Fruit fly (Drosophila melanogaster) whole organism, embryonic: Measurements from ENCODE around the gene IRSp53.

ENCODE experiments used
- Asciz ChIP-seq: fragments of 200-800 bp; sonication (Bioruptor generic); optimal IDR thresholded peaks from 2 replicates; lab custom pipeline; 2017; ENCODE audit warnings: missing biosample characterization, mild to moderate bottlenecking, missing genetic modification characterization, missing genetic modification reagents
- Atf3 ChIP-seq: fragments of 200-800 bp; sonication (Bioruptor generic); optimal IDR thresholded peaks from 3 replicates; lab custom pipeline; 2016; ENCODE audit warnings: missing biosample characterization, missing genetic modification characterization
- Blimp-1 ChIP-seq: fragments of 200-800 bp; sonication (Bioruptor generic); optimal IDR thresholded peaks from 3 replicates; lab custom pipeline; 2018; ENCODE audit warnings: missing biosample characterization, missing genetic modification characterization, mild to moderate bottlenecking, moderate library complexity, missing genetic modification reagents
- BtbVII ChIP-seq: fragments of 200-800 bp; sonication (Bioruptor generic); optimal IDR thresholded peaks from 3 replicates; lab custom pipeline; 2017; ENCODE audit warnings: missing biosample characterization, mild to moderate bottlenecking, missing genetic modification characterization
- CG10366 ChIP-seq: fragments of 200-800 bp; sonication (Bioruptor generic); IDR thresholded peaks from 2 replicates; pipeline ENCODE4 v1.3.6; 2022; ENCODE audit warnings: missing biosample characterization, missing genetic modification characterization
- CG10654 ChIP-seq: fragments of 200-800 bp; sonication (Bioruptor generic); optimal IDR thresholded peaks from 2 replicates; lab custom pipeline; 2016; ENCODE audit warnings: missing biosample characterization, missing genetic modification characterization
- CG11085 ChIP-seq: fragments of 200-800 bp; sonication (Bioruptor generic); IDR thresholded peaks from 2 replicates; pipeline ENCODE4 v1.3.6; 2022; ENCODE audit warnings: missing biosample characterization, missing genetic modification characterization
- CG11560 ChIP-seq: fragments of 200-800 bp; sonication (Bioruptor generic); IDR thresholded peaks from 3 replicates; pipeline ENCODE4 v1.3.6; 2022; ENCODE audit warnings: missing biosample characterization, missing genetic modification characterization
- CG12071 ChIP-seq: fragments of 200-800 bp; sonication (Bioruptor generic); optimal IDR thresholded peaks from 3 replicates; lab custom pipeline; 2018; ENCODE audit warnings: missing biosample characterization, mild to moderate bottlenecking, missing genetic modification characterization
- CG12236 ChIP-seq: fragments of 200-800 bp; sonication (Bioruptor generic); optimal IDR thresholded peaks from 2 replicates; lab custom pipeline; 2016; ENCODE audit warnings: missing biosample characterization, missing genetic modification characterization
- CG12299 ChIP-seq: fragments of 200-800 bp; sonication (Bioruptor generic); optimal IDR thresholded peaks from 2 replicates; lab custom pipeline; 2018; ENCODE audit warnings: missing biosample characterization, mild to moderate bottlenecking, missing genetic modification characterization
- CG13624 ChIP-seq: fragments of 200-800 bp; sonication (Bioruptor generic); optimal IDR thresholded peaks from 2 replicates; lab custom pipeline; 2016; ENCODE audit warnings: missing biosample characterization, missing genetic modification characterization
- CG16815 ChIP-seq: fragments of 200-800 bp; sonication (Bioruptor generic); optimal IDR thresholded peaks from 3 replicates; lab custom pipeline; 2017; ENCODE audit warnings: missing biosample characterization, mild to moderate bottlenecking, missing genetic modification characterization
- CG17328 ChIP-seq: fragments of 200-800 bp; sonication (Bioruptor generic); IDR thresholded peaks from 2 replicates; pipeline ENCODE4 v1.3.6; 2022; ENCODE audit warnings: missing biosample characterization, missing genetic modification characterization
- CG18619 ChIP-seq: fragments of 200-800 bp; sonication (Bioruptor generic); optimal IDR thresholded peaks from 3 replicates; lab custom pipeline; 2017; ENCODE audit warnings: missing biosample characterization, mild to moderate bottlenecking, missing genetic modification characterization
- CG2120 ChIP-seq: fragments of 200-800 bp; sonication (Bioruptor generic); optimal IDR thresholded peaks from 3 replicates; lab custom pipeline; 2016; ENCODE audit warnings: missing biosample characterization, missing genetic modification characterization
- CG31441 ChIP-seq: fragments of 200-800 bp; sonication (Bioruptor generic); IDR thresholded peaks from 2 replicates; pipeline ENCODE4 v1.3.6; 2022; ENCODE audit warnings: missing biosample characterization, missing genetic modification characterization
- CG32532 ChIP-seq: fragments of 200-800 bp; sonication (Bioruptor generic); IDR thresholded peaks from 2 replicates; pipeline ENCODE4 v1.3.6; 2022; ENCODE audit warnings: missing biosample characterization, missing genetic modification characterization
- CG3281 ChIP-seq: fragments of 200-800 bp; sonication (Bioruptor generic); optimal IDR thresholded peaks from 3 replicates; lab custom pipeline; 2017; ENCODE audit warnings: missing biosample characterization, mild to moderate bottlenecking, missing genetic modification characterization
- CG5953 ChIP-seq: fragments of 200-800 bp; sonication (Bioruptor generic); IDR thresholded peaks from 2 replicates; pipeline ENCODE4 v1.3.6; 2022; ENCODE audit warnings: missing biosample characterization, missing genetic modification characterization
- CG7372 ChIP-seq: fragments of 200-800 bp; sonication (Bioruptor generic); IDR thresholded peaks from 2 replicates; pipeline ENCODE4 v1.3.6; 2022; ENCODE audit warnings: missing biosample characterization, missing genetic modification characterization
- CG8765 ChIP-seq: fragments of 200-800 bp; sonication (Bioruptor generic); IDR thresholded peaks from 2 replicates; pipeline ENCODE4 v1.3.6; 2022; ENCODE audit warnings: missing biosample characterization, missing genetic modification characterization
- CG9215 ChIP-seq: fragments of 200-800 bp; sonication (Bioruptor generic); IDR thresholded peaks from 2 replicates; pipeline ENCODE4 v1.3.6; 2022; ENCODE audit warnings: missing biosample characterization, missing genetic modification characterization
- CG9437 ChIP-seq: fragments of 200-800 bp; sonication (Bioruptor generic); optimal IDR thresholded peaks from 2 replicates; lab custom pipeline; 2018; ENCODE audit warnings: missing biosample characterization, mild to moderate bottlenecking, missing genetic modification characterization
- D ChIP-seq, 2 experiments: fragments of 200-800 bp in 1 of 2; fragments of >200 bp in 1 of 2; sonication (Bioruptor generic) in 1 of 2; optimal IDR thresholded peaks; 2 replicates in 1 of 2; 3 replicates in 1 of 2; lab custom pipeline; 2017; ENCODE audit warnings: mild to moderate bottlenecking in 1 of 2, missing biosample characterization in 1 of 2, missing genetic modification characterization in 1 of 2, missing genetic modification reagents in 1 of 2
- Dip2 ChIP-seq: fragments of 200-800 bp; sonication (Bioruptor generic); IDR thresholded peaks from 2 replicates; pipeline ENCODE4 v1.3.6; 2022; ENCODE audit warnings: missing biosample characterization, missing genetic modification characterization
- Dll ChIP-seq: fragments of 200-800 bp; sonication (Bioruptor generic); IDR thresholded peaks from 4 replicates; pipeline ENCODE4 v1.3.6; 2022; ENCODE audit warnings: missing biosample characterization, missing genetic modification characterization; ENCODE audit not compliant: partially characterized antibody
- E2f2 ChIP-seq: fragments of 200-800 bp; sonication (Bioruptor generic); IDR thresholded peaks from 2 replicates; pipeline ENCODE4 v1.3.6; 2022; ENCODE audit warnings: missing biosample characterization, missing genetic modification characterization
- MESR4 ChIP-seq: fragments of 200-800 bp; sonication (Bioruptor generic); optimal IDR thresholded peaks from 2 replicates; lab custom pipeline; 2018; ENCODE audit warnings: missing biosample characterization, mild to moderate bottlenecking, missing genetic modification characterization, moderate library complexity
- Mes4 ChIP-seq: fragments of 200-800 bp; sonication (Bioruptor generic); optimal IDR thresholded peaks from 2 replicates; lab custom pipeline; 2016; ENCODE audit warnings: missing biosample characterization, missing genetic modification characterization
- Mrtf ChIP-seq: fragments of 200-800 bp; sonication (Bioruptor generic); IDR thresholded peaks from 3 replicates; pipeline ENCODE4 v1.3.6; 2022; ENCODE audit warnings: missing biosample characterization, missing genetic modification characterization
- NfI ChIP-seq: fragments of 200-800 bp; sonication (Bioruptor generic); optimal IDR thresholded peaks from 3 replicates; lab custom pipeline; 2018; ENCODE audit warnings: missing biosample characterization, mild to moderate bottlenecking, missing genetic modification characterization, moderate library complexity
- PHDP ChIP-seq: fragments of 200-800 bp; sonication (Bioruptor generic); optimal IDR thresholded peaks from 3 replicates; lab custom pipeline; 2018; ENCODE audit warnings: missing biosample characterization, mild to moderate bottlenecking, missing genetic modification characterization, moderate library complexity
- Poxn ChIP-seq: fragments of 200-800 bp; sonication (Bioruptor generic); IDR thresholded peaks from 2 replicates; pipeline ENCODE4 v1.3.6; 2022; ENCODE audit warnings: missing biosample characterization, missing genetic modification characterization
- Rfx ChIP-seq: fragments of 200-800 bp; sonication (Bioruptor generic); IDR thresholded peaks from 2 replicates; pipeline ENCODE4 v1.3.6; 2022; ENCODE audit warnings: missing biosample characterization, missing genetic modification characterization
- Sry-β ChIP-seq: fragments of 200-800 bp; sonication (Bioruptor generic); optimal IDR thresholded peaks from 2 replicates; lab custom pipeline; 2018; ENCODE audit warnings: missing biosample characterization, mild to moderate bottlenecking, missing genetic modification characterization, moderate library complexity
- Xbp1 ChIP-seq: fragments of 200-800 bp; sonication (Bioruptor generic); optimal IDR thresholded peaks from 3 replicates; lab custom pipeline; 2016; ENCODE audit warnings: missing biosample characterization, mild to moderate bottlenecking, missing genetic modification characterization
- ap ChIP-seq: fragments of 200-800 bp; sonication (Bioruptor generic); IDR thresholded peaks from 2 replicates; pipeline ENCODE4 v1.3.6; 2022; ENCODE audit warnings: missing biosample characterization, missing genetic modification characterization
- bab2 ChIP-seq: fragments of 200-800 bp; sonication (Bioruptor generic); optimal IDR thresholded peaks from 2 replicates; lab custom pipeline; 2016; ENCODE audit warnings: missing biosample characterization, missing genetic modification characterization
- btn ChIP-seq: fragments of 200-800 bp; sonication (Bioruptor generic); optimal IDR thresholded peaks from 2 replicates; lab custom pipeline; 2016; ENCODE audit warnings: missing biosample characterization, missing genetic modification characterization
- cad ChIP-seq: fragments of >200 bp; optimal IDR thresholded peaks from 2 replicates; lab custom pipeline; 2017; ENCODE audit warnings: missing biosample characterization, missing genetic modification characterization
- chinmo ChIP-seq: fragments of 200-800 bp; sonication (Bioruptor generic); IDR thresholded peaks from 4 replicates; pipeline ENCODE4 v1.3.6; 2022; ENCODE audit warnings: missing biosample characterization, missing genetic modification characterization; ENCODE audit not compliant: partially characterized antibody
- gsb-n ChIP-seq: fragments of 200-800 bp; sonication (Bioruptor generic); optimal IDR thresholded peaks from 3 replicates; lab custom pipeline; 2018; ENCODE audit warnings: missing biosample characterization, mild to moderate bottlenecking, missing genetic modification characterization
- lilli ChIP-seq: fragments of 200-800 bp; sonication (Bioruptor generic); optimal IDR thresholded peaks from 3 replicates; lab custom pipeline; 2016; ENCODE audit warnings: missing biosample characterization, missing genetic modification characterization
- lmd ChIP-seq: fragments of 200-800 bp; sonication (Bioruptor generic); IDR thresholded peaks from 2 replicates; pipeline ENCODE4 v1.3.6; 2022; ENCODE audit warnings: missing biosample characterization, missing genetic modification characterization
- nom ChIP-seq: fragments of 200-800 bp; sonication (Bioruptor generic); optimal IDR thresholded peaks from 2 replicates; lab custom pipeline; 2017; ENCODE audit warnings: missing biosample characterization, missing genetic modification characterization, mild to moderate bottlenecking, moderate library complexity, missing genetic modification reagents
- odd ChIP-seq: fragments of 200-800 bp; sonication (Bioruptor generic); optimal IDR thresholded peaks from 2 replicates; lab custom pipeline; 2017; ENCODE audit warnings: missing biosample characterization, mild to moderate bottlenecking, missing genetic modification characterization
- pzg ChIP-seq: fragments of 200-800 bp; sonication (Bioruptor generic); optimal IDR thresholded peaks from 3 replicates; lab custom pipeline; 2018; ENCODE audit warnings: missing biosample characterization, mild to moderate bottlenecking, missing genetic modification characterization, moderate library complexity
- sr ChIP-seq: fragments of 200-800 bp; sonication (Bioruptor generic); IDR thresholded peaks from 3 replicates; pipeline ENCODE4 v1.3.6; 2022; ENCODE audit warnings: missing biosample characterization, missing genetic modification characterization
- ttk ChIP-seq: fragments of 200-800 bp; sonication (Bioruptor generic); IDR thresholded peaks from 2 replicates; pipeline ENCODE4 v2.1.2; 2022; ENCODE audit warnings: missing biosample characterization, missing genetic modification characterization
- zfh2 ChIP-seq: fragments of 200-800 bp; sonication (Bioruptor generic); optimal IDR thresholded peaks from 2 replicates; lab custom pipeline; 2016; ENCODE audit warnings: missing biosample characterization, missing genetic modification characterization

IRSp53 gene

dm6 chr3L:11210517-11210916 is 74.7 kb downstream of the IRSp53 start, which contains the start of the genes Ube3a and CG7600 (continued):
- TF ChIP-seq CG13624, result peak; percentile 81
- TF ChIP-seq CG32532, result no peak
- peak; percentile 98 for TF ChIP-seq Dll (GFP tag; lab: Robert Waterston, UW)
- no peak for TF ChIP-seq CG7372 (GFP tag; lab: Robert Waterston, UW)
- TF ChIP-seq odd (GFP tag; lab: Kevin White, UChicago), result no peak
- peak; percentile 97 for TF ChIP-seq pzg (GFP tag; lab: Kevin White, UChicago)
- peak; percentile 47 for TF ChIP-seq Xbp1
- TF ChIP-seq sr (GFP tag; lab: Robert Waterston, UW), result no peak
- peak; percentile 48 for TF ChIP-seq NfI (GFP tag; lab: Kevin White, UChicago)
- TF ChIP-seq cad, result no peak
- no peak for TF ChIP-seq Asciz (GFP tag; lab: Kevin White, UChicago)
- TF ChIP-seq CG11560 (tag; lab: Robert Waterston, UW), result peak; percentile 27; the same call in 1 of the 3 replicates
- TF ChIP-seq CG17328 (GFP tag; lab: Robert Waterston, UW), result no peak
- TF ChIP-seq Blimp-1 (GFP tag; lab: Kevin White, UChicago), result no peak
- peak; percentile 68 for TF ChIP-seq CG9437 (GFP tag; lab: Kevin White, UChicago)
- peak; percentile 61 for TF ChIP-seq lilli (GFP tag; lab: Kevin White, UChicago)
- TF ChIP-seq CG10654 (GFP tag; lab: Kevin White, UChicago), result no peak
- TF ChIP-seq Dip2 (GFP tag; lab: Robert Waterston, UW), result no peak
- TF ChIP-seq Mes4 (GFP tag; lab: Kevin White, UChicago), result peak; percentile 53
- TF ChIP-seq MESR4 (GFP tag; lab: Kevin White, UChicago), result peak; percentile 81
- TF ChIP-seq CG11085 (GFP tag; lab: Robert Waterston, UW), result no peak; the same call in 1 of the 2 replicates
- peak; percentile 49; the same call in 1 of the 2 replicates for TF ChIP-seq CG31441 (GFP tag; lab: Robert Waterston, UW)
- TF ChIP-seq CG10366, result no peak
- TF ChIP-seq D (optimal IDR thresholded peaks at IDR 0.05; lab: Kevin White, UChicago), result no peak
- no peak for TF ChIP-seq D (GFP tag; optimal IDR thresholded peaks at IDR 0.05; lab: Kevin White, UChicago)
- peak; percentile 67 for TF ChIP-seq CG2120 (GFP tag; lab: Kevin White, UChicago)
- no peak for TF ChIP-seq CG9215
- peak; percentile 70 for TF ChIP-seq Rfx
- peak; percentile 33 for TF ChIP-seq CG3281
- no peak for TF ChIP-seq CG12236
- no peak for TF ChIP-seq btn (GFP tag; lab: Kevin White, UChicago)
- TF ChIP-seq CG5953 (GFP tag; lab: Robert Waterston, UW), result no peak
- TF ChIP-seq bab2 (GFP tag; lab: Kevin White, UChicago), result no peak
- no peak for TF ChIP-seq CG8765
- peak; percentile 67 for TF ChIP-seq E2f2 (GFP tag; lab: Robert Waterston, UW)
- peak; percentile 42 for TF ChIP-seq CG12299 (tag; lab: Kevin White, UChicago)
- no peak for TF ChIP-seq ap
- peak; percentile 4 for TF ChIP-seq BtbVII
- no peak for TF ChIP-seq CG16815 (GFP tag; lab: Kevin White, UChicago)
- TF ChIP-seq zfh2, result peak; percentile 40
- peak; percentile 32; the same call in 1 of the 2 replicates for TF ChIP-seq lmd
- TF ChIP-seq ttk (GFP tag; lab: Robert Waterston, UW), result no peak
- TF ChIP-seq chinmo, result peak; percentile 100
- TF ChIP-seq Sry-β (GFP tag; lab: Kevin White, UChicago), result no peak
- peak; percentile 71 for TF ChIP-seq gsb-n (tag; lab: Kevin White, UChicago)
- no peak for TF ChIP-seq Mrtf
- TF ChIP-seq CG12071 (GFP tag; lab: Kevin White, UChicago), result peak; percentile 7
- no peak for TF ChIP-seq Poxn (GFP tag; lab: Robert Waterston, UW)
- peak; percentile 16 for TF ChIP-seq nom (GFP tag; lab: Kevin White, UChicago)
- TF ChIP-seq CG18619 (GFP tag; lab: Kevin White, UChicago), result no peak
- TF ChIP-seq Atf3, result peak; percentile 48
- peak; percentile 48 for TF ChIP-seq PHDP (tag; lab: Kevin White, UChicago)
